Worm (Caenorhabditis elegans): ENCODE results near the gene ZC443.3.

The ZC443.3 gene

DNA sequence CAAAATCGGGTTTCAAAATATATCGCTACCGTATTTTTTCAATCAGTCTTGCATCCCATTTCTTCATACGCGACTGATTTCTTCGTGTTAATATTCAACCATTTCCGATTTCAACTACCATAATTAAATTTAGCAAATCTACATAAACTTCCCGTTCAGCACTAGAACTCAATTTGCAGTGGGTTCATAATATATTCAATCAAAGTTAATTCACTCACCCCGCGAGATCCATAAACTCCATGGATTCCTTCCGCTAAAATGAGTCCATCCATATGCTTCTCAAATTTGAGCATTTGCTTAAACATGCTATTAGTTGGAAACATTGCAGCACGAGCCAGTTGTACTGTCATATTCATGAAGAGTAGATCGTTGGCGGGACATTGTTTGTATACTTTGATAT lies 4.6 kb upstream of the ZC443.3 start:
- TF ChIP-seq F26F4.8 (GFP tag; conservative IDR thresholded peaks at IDR 0.05): no peak
- peak in 1 of 2 experiments; percentile 10 for TF ChIP-seq unc-62 (GFP tag; optimal IDR thresholded peaks at IDR 0.05 in 1 of 2)
- TF ChIP-seq unc-62 (tag; optimal IDR thresholded peaks at IDR 0.05): no peak

DNA sequence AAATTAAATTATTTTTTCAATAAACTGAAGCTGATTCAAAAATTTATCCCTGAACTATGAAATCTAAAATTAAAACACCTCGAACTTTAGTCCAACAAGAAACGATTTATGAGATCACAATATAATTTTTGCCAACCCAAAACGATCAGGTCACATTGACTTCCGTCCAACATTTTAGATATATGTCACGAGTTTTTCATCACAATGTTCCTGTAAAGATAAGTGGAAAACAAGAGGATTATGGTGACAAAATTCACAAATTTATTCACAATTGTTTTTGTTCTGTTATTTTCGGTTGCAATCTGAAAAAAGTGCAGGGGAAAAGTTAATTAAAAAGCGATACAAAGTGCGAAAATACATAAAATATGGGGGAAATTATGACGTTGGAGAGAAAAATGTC lies 2.8 kb upstream of the ZC443.3 start:
- TF ChIP-seq mep-1 (tag; optimal IDR thresholded peaks at IDR 0.05): peak; percentile 4
- peak; percentile 37 for TF ChIP-seq hlh-30 (tag; optimal IDR thresholded peaks at IDR 0.05; ENCODE audit: insufficient read depth)
- no peak for TF ChIP-seq T20F7.1 (GFP tag; optimal IDR thresholded peaks at IDR 0.05)
- no peak for TF ChIP-seq Y48G9A.11 (GFP tag; IDR thresholded peaks at IDR 0.05)
- TF ChIP-seq ctbp-1 (GFP tag; IDR thresholded peaks at IDR 0.05): no peak
- TF ChIP-seq unc-62 (GFP tag; optimal IDR thresholded peaks at IDR 0.05 in 1 of 2): peak in 1 of 2 experiments; percentile 74
- TF ChIP-seq unc-62 (tag; optimal IDR thresholded peaks at IDR 0.05): no peak
- no peak for TF ChIP-seq aly-2 (tag; optimal IDR thresholded peaks at IDR 0.05)
- TF ChIP-seq lsy-2 (tag; optimal IDR thresholded peaks at IDR 0.05): peak; percentile 12 to 47
- no peak for TF ChIP-seq madf-9 (GFP tag; conservative IDR thresholded peaks at IDR 0.05)

DNA sequence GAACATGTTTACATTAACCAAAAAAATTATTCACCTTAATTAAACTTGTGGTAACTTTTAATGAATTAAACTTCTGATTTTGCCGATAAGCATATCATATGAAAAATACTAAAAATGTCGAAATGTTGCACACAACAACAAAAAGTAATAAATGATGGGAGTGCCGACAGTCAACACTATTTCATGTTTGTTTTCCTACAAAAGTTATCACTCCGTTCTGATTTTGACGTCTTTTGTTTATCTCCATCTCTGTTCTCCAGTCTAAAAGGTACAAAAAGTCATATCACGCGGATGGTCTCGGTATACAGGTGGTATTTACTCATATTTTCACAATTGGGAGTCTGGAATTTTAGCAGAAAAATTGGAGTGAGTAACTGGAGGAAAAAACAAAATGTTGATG lies 1.5 kb upstream of the ZC443.3 start:
- TF ChIP-seq php-3 (GFP tag; IDR thresholded peaks at IDR 0.05): peak; percentile 22; the same call in 1 of the 2 replicates
- TF ChIP-seq Y105C5A.15 (GFP tag; IDR thresholded peaks at IDR 0.05): no peak
- no peak for TF ChIP-seq hlh-30 (tag; optimal IDR thresholded peaks at IDR 0.05; ENCODE audit: insufficient read depth)
- no peak for TF ChIP-seq hmg-1.1 (GFP tag; IDR thresholded peaks at IDR 0.05)
- no peak for TF ChIP-seq mep-1 (tag; optimal IDR thresholded peaks at IDR 0.05)
- TF ChIP-seq nhr-48 (tag; optimal IDR thresholded peaks at IDR 0.05): no peak
- no peak for TF ChIP-seq nhr-102 (tag; optimal IDR thresholded peaks at IDR 0.05)
- TF ChIP-seq pqm-1 (tag; optimal IDR thresholded peaks at IDR 0.05): no peak
- no peak for TF ChIP-seq unc-62 (GFP tag; optimal IDR thresholded peaks at IDR 0.05 in 1 of 2)
- TF ChIP-seq unc-62 (tag; optimal IDR thresholded peaks at IDR 0.05): no peak
- no peak for TF ChIP-seq skn-1 (tag; optimal IDR thresholded peaks at IDR 0.05)
- no peak for TF ChIP-seq D1046.2 (GFP tag; IDR thresholded peaks at IDR 0.05)
- TF ChIP-seq nhr-42 (GFP tag; IDR thresholded peaks at IDR 0.05): no peak
- TF ChIP-seq pha-4 (GFP tag; IDR thresholded peaks at IDR 0.05): no peak
- TF ChIP-seq pha-4 (tag; optimal IDR thresholded peaks at IDR 0.05): no peak
- TF ChIP-seq lin-15B (tag; optimal IDR thresholded peaks at IDR 0.05): no peak
- TF ChIP-seq Y75B8A.6 (GFP tag; IDR thresholded peaks at IDR 0.05): no peak
- TF ChIP-seq dmd-8 (GFP tag; IDR thresholded peaks at IDR 0.05): no peak
- TF ChIP-seq F49E8.2 (tag; optimal IDR thresholded peaks at IDR 0.05; ENCODE audit: borderline replicate concordance): no peak
- no peak for TF ChIP-seq mxl-3 (GFP tag; optimal IDR thresholded peaks at IDR 0.05)
- peak; percentile 45 for TF ChIP-seq nhr-6 (tag; optimal IDR thresholded peaks at IDR 0.05)
- TF ChIP-seq snpc-4 (tag; optimal IDR thresholded peaks at IDR 0.05): no peak
- peak in 1 of 2 experiments; percentile 19 for TF ChIP-seq mdl-1 (tag; optimal IDR thresholded peaks at IDR 0.05)
- no peak for TF ChIP-seq attf-4 (tag; optimal IDR thresholded peaks at IDR 0.05)
- TF ChIP-seq nhr-111 (GFP tag; optimal IDR thresholded peaks at IDR 0.05): no peak
- no peak for TF ChIP-seq madf-9 (GFP tag; conservative IDR thresholded peaks at IDR 0.05)
- TF ChIP-seq T20F7.1 (GFP tag; optimal IDR thresholded peaks at IDR 0.05): no peak
- no peak for TF ChIP-seq duxl-1 (tag; optimal IDR thresholded peaks at IDR 0.05; ENCODE audit: poor library complexity)
- TF ChIP-seq spr-3 (GFP tag; optimal IDR thresholded peaks at IDR 0.05): no peak
- TF ChIP-seq Y48G9A.11 (GFP tag; IDR thresholded peaks at IDR 0.05): no peak
- TF ChIP-seq daf-16 (GFP tag; optimal IDR thresholded peaks at IDR 0.05): no peak
- TF ChIP-seq daf-16 (tag; optimal IDR thresholded peaks at IDR 0.05): peak; percentile 89
- peak; percentile 32 for TF ChIP-seq nhr-77 (tag; optimal IDR thresholded peaks at IDR 0.05)
- TF ChIP-seq dve-1 (tag; optimal IDR thresholded peaks at IDR 0.05; ENCODE audit: insufficient read depth): peak; percentile 52
- TF ChIP-seq hlh-11 (tag; optimal IDR thresholded peaks at IDR 0.05): peak; percentile 0
- no peak for TF ChIP-seq nhr-10 (tag; optimal IDR thresholded peaks at IDR 0.05)
- TF ChIP-seq nhr-76 (tag; optimal IDR thresholded peaks at IDR 0.05): no peak
- TF ChIP-seq ztf-7 (tag; optimal IDR thresholded peaks at IDR 0.05): no peak
- TF ChIP-seq nhr-28 (tag; optimal IDR thresholded peaks at IDR 0.05): peak; percentile 60

All from whole organism, L4 larva.